Fruit fly (Drosophila melanogaster) Kc167 (cell line): Measurements from ENCODE around the gene Myb.

Experiments used
- Myc ChIP-seq: fragments of >200 bp; optimal IDR thresholded peaks from 2 replicates; lab custom pipeline; 2017; ENCODE audit warnings: missing external identifiers
- h ChIP-seq: fragments of >200 bp; optimal IDR thresholded peaks from 3 replicates; lab custom pipeline; 2018; ENCODE audit warnings: missing external identifiers
- ttk ChIP-seq: sonication (Bioruptor generic); optimal IDR thresholded peaks from 2 replicates; lab custom pipeline; 2017; ENCODE audit warnings: missing external identifiers

DNA sequence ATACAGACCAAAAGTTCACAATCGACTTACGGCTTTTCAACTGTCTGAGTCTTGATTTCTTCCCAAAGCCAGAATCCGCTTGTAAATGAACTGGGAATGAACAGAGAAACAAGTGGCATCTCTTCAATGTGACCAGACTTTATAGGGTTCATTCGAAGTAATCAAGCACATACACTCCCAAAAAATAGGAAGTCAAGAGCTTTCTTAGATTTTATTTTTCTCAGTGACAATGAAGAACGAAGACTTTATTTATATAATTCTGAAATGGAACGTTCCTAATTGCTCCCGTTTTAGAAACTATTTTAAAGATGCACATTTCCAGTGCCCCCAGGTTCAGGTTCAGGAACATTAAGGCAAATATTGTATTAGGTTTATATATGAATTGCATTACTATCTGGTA lies 49.7 kb downstream of the Myb start:
- TF ChIP-seq ttk (lab: Kevin White, UChicago) (no peak), h (lab: Kevin White, UChicago) (no peak), Myc (lab: Kevin White, UChicago) (no peak)
